Worm (Caenorhabditis elegans) whole organism, L3 larva: ENCODE results near the gene adbp-1.

Experiments
- ceh-28 ChIP-seq: fragments of 150-350 bp; optimal IDR thresholded peaks from 2 replicates; lab custom pipeline; 2014; ENCODE audit warnings: missing biosample characterization, missing genetic modification reagents, missing genetic modification characterization
- elt-1 ChIP-seq: fragments of 150-350 bp; optimal IDR thresholded peaks from 2 replicates; lab custom pipeline; 2014; ENCODE audit warnings: missing biosample characterization, missing genetic modification characterization
- elt-3 ChIP-seq, 3 experiments: fragments of 150-350 bp in 1 of 3; sonication (generic microtip) in 2 of 3; optimal IDR thresholded peaks; 2 replicates in 2 of 3; 4 replicates in 1 of 3; lab custom pipeline; 2014 to 2017; ENCODE audit warnings: missing biosample characterization in 3 of 3, missing genetic modification characterization in 3 of 3
- jun-1 ChIP-seq: fragments of 150-350 bp; optimal IDR thresholded peaks from 2 replicates; lab custom pipeline; 2014; ENCODE audit warnings: missing biosample characterization, missing genetic modification reagents, missing genetic modification characterization
- lsy-12 ChIP-seq: sonication (generic microtip); optimal IDR thresholded peaks from 2 replicates; lab custom pipeline; 2016; ENCODE audit warnings: mild to moderate bottlenecking, missing genetic modification characterization, missing compliant biosample characterization
- mdl-1 ChIP-seq: fragments of 150-350 bp; optimal IDR thresholded peaks from 2 replicates; lab custom pipeline; 2014; ENCODE audit warnings: missing biosample characterization, missing genetic modification characterization
- mml-1 ChIP-seq: fragments of 150-350 bp; sonication (generic microtip); optimal IDR thresholded peaks from 3 replicates; lab custom pipeline; 2014; ENCODE audit warnings: missing biosample characterization, missing genetic modification characterization
- nfya-1 ChIP-seq: sonication (generic microtip); optimal IDR thresholded peaks from 2 replicates; lab custom pipeline; 2017; ENCODE audit warnings: missing genetic modification characterization, mild to moderate bottlenecking, missing compliant biosample characterization, antibody characterized with exemption, moderate library complexity; ENCODE audit not compliant: insufficient read depth
- nhr-23 ChIP-seq: fragments of 150-350 bp; optimal IDR thresholded peaks from 2 replicates; lab custom pipeline; 2014; ENCODE audit warnings: missing biosample characterization, missing genetic modification reagents, missing genetic modification characterization
- nhr-25 ChIP-seq: sonication (generic microtip); optimal IDR thresholded peaks from 2 replicates; lab custom pipeline; 2017; ENCODE audit warnings: missing biosample characterization, missing genetic modification characterization
- pha-4 ChIP-seq: fragments of 150-350 bp; optimal IDR thresholded peaks from 2 replicates; lab custom pipeline; 2014; ENCODE audit warnings: missing biosample characterization, missing genetic modification reagents, missing genetic modification characterization
- pqm-1 ChIP-seq: fragments of 150-350 bp; optimal IDR thresholded peaks from 2 replicates; lab custom pipeline; 2017; ENCODE audit warnings: missing biosample characterization, missing genetic modification characterization, inconsistent platforms
- ztf-4 ChIP-seq: fragments of 150-350 bp; optimal IDR thresholded peaks from 2 replicates; lab custom pipeline; 2014; ENCODE audit warnings: missing biosample characterization, missing genetic modification characterization

Gene adbp-1

DNA sequence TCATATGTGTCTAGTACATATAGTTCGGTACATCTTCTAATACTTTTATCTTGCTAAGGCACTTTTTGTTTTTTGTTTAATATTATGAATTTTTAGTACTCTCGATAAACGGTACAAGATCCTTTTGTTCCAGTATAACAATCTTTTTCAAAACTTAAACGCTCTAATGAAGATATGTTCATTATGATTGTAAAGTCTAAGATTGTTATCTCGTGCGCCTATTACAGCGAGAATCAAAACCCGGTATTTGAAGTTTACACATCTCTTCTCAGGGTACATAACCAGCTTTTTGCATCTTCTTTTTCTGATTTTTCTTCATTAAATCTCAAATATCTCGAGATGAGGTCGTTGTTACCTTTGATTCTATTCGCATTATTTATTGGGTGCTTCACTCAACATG, 44.0 kb downstream of the adbp-1 start, which contains the start of gene B0334.13:
TSS of gene B0334.13 (plus strand) at position 301 of the 400 bp plus-strand sequence.
- TF ChIP-seq elt-1 (tag; lab: Kevin White, UChicago): peak; percentile 13
- no peak for TF ChIP-seq ztf-4 (tag; lab: Kevin White, UChicago)
- TF ChIP-seq nhr-25 (tag; lab: Kevin White, UChicago): peak; percentile 43
- no peak for TF ChIP-seq mdl-1 (tag; lab: Kevin White, UChicago)
- TF ChIP-seq nfya-1 (tag; lab: Kevin White, UChicago): no peak

DNA sequence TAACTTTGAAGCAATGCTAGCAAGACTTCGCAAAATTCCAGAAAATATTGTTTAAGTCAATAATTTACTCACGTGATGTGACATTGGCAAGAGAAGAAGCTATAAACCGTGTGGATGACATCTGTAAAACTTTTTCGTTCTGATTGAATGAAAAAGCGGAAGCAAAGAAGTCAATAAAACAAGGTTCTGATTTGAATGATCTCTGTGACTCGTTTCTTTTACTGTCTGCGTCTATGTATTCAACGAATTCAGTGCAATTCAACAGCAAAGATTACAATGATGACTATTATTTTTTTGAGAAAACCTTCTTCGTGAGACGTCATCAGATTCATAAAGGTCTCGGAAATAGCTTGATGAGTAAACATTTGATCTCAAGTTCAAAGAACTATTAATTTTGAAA, 48.9 kb downstream of the adbp-1 start, which contains the start of gene hacl-1:
TSS of gene hacl-1 (minus strand) at position 121 of the 400 bp plus-strand sequence.
- TF ChIP-seq nfya-1 (tag; lab: Kevin White, UChicago): peak; percentile 1
- peak; percentile 87 for TF ChIP-seq nhr-25 (tag; lab: Kevin White, UChicago)
- TF ChIP-seq pqm-1 (tag; lab: Kevin White, UChicago): peak; percentile 62
- TF ChIP-seq lsy-12: peak; percentile 7
- no peak for TF ChIP-seq elt-3 (tag; optimal IDR thresholded peaks at IDR 0.05; lab: Kevin White, UChicago)
- TF ChIP-seq mdl-1 (tag; lab: Kevin White, UChicago): no peak
- peak; percentile 9 for TF ChIP-seq ceh-28
- TF ChIP-seq pha-4: no peak
- peak; percentile 4 for TF ChIP-seq jun-1 (tag; lab: Kevin White, UChicago)
- peak; percentile 38 for TF ChIP-seq nhr-23
- no peak for TF ChIP-seq mml-1 (tag; lab: Kevin White, UChicago)
- TF ChIP-seq, all 47 proteins: peak for 7
